Fruit fly (Drosophila melanogaster) whole organism, pupa: ENCODE measurements around the gene Bmcp.

Experiments used
- CG13204 ChIP-seq: fragments of 200-800 bp; sonication (Bioruptor generic); optimal IDR thresholded peaks from 2 replicates; lab custom pipeline; 2018; ENCODE audit warnings: missing biosample characterization, mild to moderate bottlenecking, missing genetic modification characterization, moderate library complexity
- CG32121 ChIP-seq: fragments of 200-800 bp; sonication (Bioruptor generic); IDR thresholded peaks from 2 replicates; pipeline ENCODE4 v1.3.6; 2022; ENCODE audit warnings: missing biosample characterization, missing genetic modification characterization
- CG4496 ChIP-seq: fragments of 200-800 bp; sonication (Bioruptor generic); IDR thresholded peaks from 3 replicates; pipeline ENCODE4 v1.3.6; 2022; ENCODE audit warnings: missing biosample characterization, missing genetic modification characterization
- gl ChIP-seq: fragments of 200-800 bp; sonication (Bioruptor generic); optimal IDR thresholded peaks from 2 replicates; lab custom pipeline; 2018; ENCODE audit warnings: missing biosample characterization, mild to moderate bottlenecking, missing genetic modification characterization

dm6 chr3L:11721498-11721946, 788 bp downstream of the Bmcp start:
- TF ChIP-seq gl (tag; lab: Kevin White, UChicago): no peak
- no peak for TF ChIP-seq CG13204 (GFP tag; lab: Kevin White, UChicago)
- TF ChIP-seq CG4496: no peak
- no peak for TF ChIP-seq CG32121 (GFP tag; lab: Robert Waterston, UW)
